Worm (Caenorhabditis elegans): ENCODE results near the gene npr-15.
A peak's percentile ranks its signal among the peaks of the same experiment; 100 is the strongest.

npr-15 gene

ce11 chrIII:3734990-3735389 lies 40.5 kb upstream of the npr-15 start, which contains the start of gene evl-18 (continued):
- TF ChIP-seq nhr-129 (tag; optimal IDR thresholded peaks at IDR 0.05) (peak; percentile 9), skn-1 (tag; optimal IDR thresholded peaks at IDR 0.05) (no peak), crh-2 (tag; optimal IDR thresholded peaks at IDR 0.05) (no peak), unc-62 (GFP tag; optimal IDR thresholded peaks at IDR 0.05) (no peak), ceh-82 (tag; optimal IDR thresholded peaks at IDR 0.05) (no peak), sem-4 (tag; optimal IDR thresholded peaks at IDR 0.05) (no peak), nhr-25 (tag; optimal IDR thresholded peaks at IDR 0.05) (no peak), unc-39 (tag; optimal IDR thresholded peaks at IDR 0.05) (no peak)

DNA sequence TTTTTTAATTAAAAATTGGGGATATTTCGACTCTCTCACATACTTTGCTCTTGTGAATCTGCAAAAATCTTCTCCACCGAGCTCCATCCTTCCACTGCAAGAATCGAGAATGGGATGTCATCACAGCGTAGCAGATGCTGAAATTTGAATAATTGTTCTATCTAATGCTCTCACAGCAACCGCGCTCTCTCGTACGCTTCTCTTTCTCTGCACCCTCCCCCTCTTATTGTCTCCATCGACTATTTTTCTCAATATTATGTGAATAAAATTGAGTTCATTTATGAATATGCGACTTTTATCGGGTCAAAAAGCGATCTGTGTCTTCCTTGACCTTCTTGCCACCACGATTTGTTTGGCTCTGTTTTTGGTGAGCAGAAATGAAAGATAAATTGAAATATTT lies 39.5 kb upstream of the npr-15 start, which contains the start of gene F34D10.3:
TSS of gene F34D10.3 (plus strand) at position 249 of the 400 bp plus-strand sequence.
- TF ChIP-seq C34F6.9 (tag; optimal IDR thresholded peaks at IDR 0.05) (peak; percentile 30), sem-4 (tag; optimal IDR thresholded peaks at IDR 0.05) (no peak), sma-9 (GFP tag; optimal IDR thresholded peaks at IDR 0.05) (no peak), sma-9 (tag; optimal IDR thresholded peaks at IDR 0.05) (no peak), lsy-2 (tag; optimal IDR thresholded peaks at IDR 0.05) (peak in 1 of 2 experiments; percentile 3), skn-1 (tag; optimal IDR thresholded peaks at IDR 0.05) (no peak), unc-55 (GFP tag; optimal IDR thresholded peaks at IDR 0.05) (peak; percentile 53), nhr-129 (tag; optimal IDR thresholded peaks at IDR 0.05) (peak; percentile 16), nhr-23 (tag; optimal IDR thresholded peaks at IDR 0.05) (no peak), nhr-21 (tag; optimal IDR thresholded peaks at IDR 0.05) (no peak), nhr-237 (tag; optimal IDR thresholded peaks at IDR 0.05) (no peak)

- TF ChIP-seq lin-39 (tag; optimal IDR thresholded peaks at IDR 0.05) (no peak), nhr-25 (tag; optimal IDR thresholded peaks at IDR 0.05) (no peak), ztf-4 (tag; optimal IDR thresholded peaks at IDR 0.05) (no peak), mdl-1 (tag; optimal IDR thresholded peaks at IDR 0.05) (no peak), elt-1 (tag; optimal IDR thresholded peaks at IDR 0.05) (no peak), ZK546.5 (tag; optimal IDR thresholded peaks at IDR 0.05) (no peak), Y55F3AM.14 (GFP tag; optimal IDR thresholded peaks at IDR 0.05) (no peak), nhr-11 (tag; optimal IDR thresholded peaks at IDR 0.05) (no peak), nhr-23 (tag; optimal IDR thresholded peaks at IDR 0.05) (no peak), elt-3 (tag; optimal IDR thresholded peaks at IDR 0.05) (no peak), R02D3.7 (tag; optimal IDR thresholded peaks at IDR 0.05) (no peak), ceh-16 (tag; optimal IDR thresholded peaks at IDR 0.05) (no peak), egl-27 (tag; optimal IDR thresholded peaks at IDR 0.05) (no peak), ceh-82 (tag; optimal IDR thresholded peaks at IDR 0.05) (no peak), sma-9 (GFP tag; optimal IDR thresholded peaks at IDR 0.05) (no peak), sma-9 (tag; optimal IDR thresholded peaks at IDR 0.05) (no peak)
Observed at ce11 chrIII:3730475-3730874, 36.0 kb upstream of the npr-15 start, which contains the start of gene F34D10.8. Gene F34D10.8 (plus strand): TSS chrIII:3730775.

DNA sequence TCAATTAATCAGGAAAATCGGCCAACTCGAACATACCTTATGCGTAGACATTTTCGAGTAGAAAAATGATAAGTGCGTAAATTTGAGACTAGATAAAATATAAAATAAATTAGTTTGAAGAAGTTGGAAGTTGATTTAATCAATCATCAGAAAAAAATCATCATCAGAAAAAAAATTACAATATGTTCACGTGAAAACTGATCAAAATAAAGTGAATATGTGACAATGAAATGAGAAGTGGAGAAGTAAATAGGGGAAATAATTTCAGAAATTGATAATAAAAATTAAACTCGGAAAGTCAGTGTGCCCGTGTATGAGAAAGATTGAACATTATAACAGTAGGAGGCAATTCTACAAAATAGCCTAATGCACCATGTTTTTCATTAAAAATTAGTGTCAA lies 35.0 kb upstream of the npr-15 start, which contains the start of gene F34D10.9:
TSS of gene F34D10.9 (minus strand) at position 101 of the 400 bp plus-strand sequence.
- TF ChIP-seq crh-2 (tag; optimal IDR thresholded peaks at IDR 0.05), result no peak
- TF ChIP-seq unc-39 (tag; optimal IDR thresholded peaks at IDR 0.05), result no peak
- no peak for TF ChIP-seq fos-1 (tag; optimal IDR thresholded peaks at IDR 0.05)
- TF ChIP-seq elt-3 (tag; optimal IDR thresholded peaks at IDR 0.05), result no peak
- TF ChIP-seq R02D3.7 (tag; optimal IDR thresholded peaks at IDR 0.05), result no peak
- no peak for TF ChIP-seq lin-39 (tag; optimal IDR thresholded peaks at IDR 0.05)
- no peak for TF ChIP-seq ama-1 (optimal IDR thresholded peaks at IDR 0.05)
- no peak for TF ChIP-seq ceh-82 (tag; optimal IDR thresholded peaks at IDR 0.05)
- no peak for TF ChIP-seq C34F6.9 (tag; optimal IDR thresholded peaks at IDR 0.05)
- no peak for TF ChIP-seq egl-27 (tag; optimal IDR thresholded peaks at IDR 0.05)
- no peak for TF ChIP-seq mbf-1 (tag; optimal IDR thresholded peaks at IDR 0.05)
- no peak for TF ChIP-seq F13H6.1 (tag; optimal IDR thresholded peaks at IDR 0.05)
- TF ChIP-seq dmd-4 (tag; optimal IDR thresholded peaks at IDR 0.05), result no peak
- no peak for TF ChIP-seq nhr-237 (tag; optimal IDR thresholded peaks at IDR 0.05)

ce11 chrIII:3726443-3726842 lies 32.0 kb upstream of the npr-15 start, which contains the start of gene gldi-5:
Gene gldi-5 (minus strand): TSS chrIII:3726500.
- no peak for TF ChIP-seq mdl-1 (tag; optimal IDR thresholded peaks at IDR 0.05)
- no peak for TF ChIP-seq aly-2 (tag; optimal IDR thresholded peaks at IDR 0.05)
- TF ChIP-seq nhr-11 (tag; optimal IDR thresholded peaks at IDR 0.05), result no peak
- TF ChIP-seq zag-1 (tag; optimal IDR thresholded peaks at IDR 0.05), result no peak
- no peak for TF ChIP-seq unc-55 (GFP tag; optimal IDR thresholded peaks at IDR 0.05)
- TF ChIP-seq lin-39 (tag; optimal IDR thresholded peaks at IDR 0.05), result no peak
- no peak for TF ChIP-seq lin-13 (GFP tag; optimal IDR thresholded peaks at IDR 0.05)
- no peak for TF ChIP-seq C34F6.9 (tag; optimal IDR thresholded peaks at IDR 0.05)
- TF ChIP-seq snpc-4 (tag; optimal IDR thresholded peaks at IDR 0.05), result no peak
- no peak for TF ChIP-seq unc-39 (tag; optimal IDR thresholded peaks at IDR 0.05)
- TF ChIP-seq crh-2 (tag; optimal IDR thresholded peaks at IDR 0.05), result no peak
- no peak for TF ChIP-seq elt-1 (tag; optimal IDR thresholded peaks at IDR 0.05)
- no peak for TF ChIP-seq ama-1 (optimal IDR thresholded peaks at IDR 0.05)
- no peak for TF ChIP-seq F13H6.1 (tag; optimal IDR thresholded peaks at IDR 0.05)
- no peak for TF ChIP-seq nhr-23 (tag; optimal IDR thresholded peaks at IDR 0.05)
- TF ChIP-seq elt-3 (tag; optimal IDR thresholded peaks at IDR 0.05), result no peak
- TF ChIP-seq ztf-11 (tag; optimal IDR thresholded peaks at IDR 0.05), result no peak
- TF ChIP-seq nhr-10 (tag; optimal IDR thresholded peaks at IDR 0.05), result no peak
- TF ChIP-seq nhr-237 (tag; optimal IDR thresholded peaks at IDR 0.05), result no peak

Measured in whole organism, L2 larva.